Fruit fly (Drosophila melanogaster): Measurements from ENCODE around the gene CG31538.

CG31538 gene

DNA sequence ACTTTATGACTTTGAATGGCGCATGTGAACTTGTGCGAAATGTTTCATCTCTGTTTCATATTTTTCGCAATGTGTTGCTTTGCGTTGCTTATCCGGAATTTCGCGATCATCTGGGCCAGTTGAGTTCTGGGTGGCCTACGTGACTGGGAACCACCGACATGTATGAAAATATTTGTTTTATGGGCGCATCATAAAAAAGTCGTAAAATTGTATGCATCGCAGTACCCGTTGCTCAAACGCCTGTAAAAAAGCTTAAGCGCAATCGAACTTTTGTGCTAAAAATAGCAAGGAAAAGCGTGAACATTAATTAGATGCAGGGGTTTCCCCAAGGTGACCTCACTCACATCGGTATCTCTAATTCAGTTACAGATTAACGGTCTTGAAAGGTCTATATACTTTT lies 11.4 kb downstream of the CG31538 start:
- no peak for TF ChIP-seq foxo (GFP tag; optimal IDR thresholded peaks at IDR 0.05)
- TF ChIP-seq Rel (GFP tag; optimal IDR thresholded peaks at IDR 0.05) = no peak
- peak; percentile 92 for TF ChIP-seq Rel (tag; optimal IDR thresholded peaks at IDR 0.05)

dm6 chr3R:5264251-5265098 lies 13.2 kb downstream of the CG31538 start:
- TF ChIP-seq dsf (GFP tag; optimal IDR thresholded peaks at IDR 0.05; ENCODE audit: borderline replicate concordance) (no peak), rgr (GFP tag; optimal IDR thresholded peaks at IDR 0.05) (no peak), jim (GFP tag; optimal IDR thresholded peaks at IDR 0.05) (no peak), Hr83 (GFP tag; optimal IDR thresholded peaks at IDR 0.05; ENCODE audit: poor library complexity, severe bottlenecking) (peak; percentile 27), sage (GFP tag; optimal IDR thresholded peaks at IDR 0.05) (no peak), CG9705 (GFP tag; optimal IDR thresholded peaks at IDR 0.05) (no peak), Dif (GFP tag; optimal IDR thresholded peaks at IDR 0.05; ENCODE audit: partially characterized antibody) (peak; percentile 83), lola (GFP tag; optimal IDR thresholded peaks at IDR 0.05) (no peak), woc (GFP tag; optimal IDR thresholded peaks at IDR 0.05) (peak; percentile 90), ey (GFP tag; optimal IDR thresholded peaks at IDR 0.05) (peak; percentile 55), psq (GFP tag; optimal IDR thresholded peaks at IDR 0.05) (no peak), Rel (GFP tag; optimal IDR thresholded peaks at IDR 0.05) (no peak), Rel (tag; optimal IDR thresholded peaks at IDR 0.05) (peak; percentile 51), Hr78 (GFP tag; optimal IDR thresholded peaks at IDR 0.05) (no peak), N (GFP tag; optimal IDR thresholded peaks at IDR 0.05) (no peak), br (GFP tag; optimal IDR thresholded peaks at IDR 0.05) (peak; percentile 64), usp (GFP tag; optimal IDR thresholded peaks at IDR 0.05) (no peak), sv (GFP tag; optimal IDR thresholded peaks at IDR 0.05) (no peak), dl (GFP tag; optimal IDR thresholded peaks at IDR 0.05; ENCODE audit: insufficient read depth in 1 of 2, partially characterized antibody in 2 of 2) (peak; percentile 57 to 72), Mio (GFP tag; optimal IDR thresholded peaks at IDR 0.05) (no peak), fru (GFP tag; optimal IDR thresholded peaks at IDR 0.05) (peak; percentile 53), CG32264 (GFP tag; optimal IDR thresholded peaks at IDR 0.05) (no peak), tai (GFP tag; optimal IDR thresholded peaks at IDR 0.05) (no peak), pan (optimal IDR thresholded peaks at IDR 0.05) (no peak), Vsx2 (GFP tag; optimal IDR thresholded peaks at IDR 0.05; ENCODE audit: partially characterized antibody) (peak; percentile 33), foxo (GFP tag; optimal IDR thresholded peaks at IDR 0.05) (peak in 1 of 2 experiments; percentile 60), h (GFP tag; optimal IDR thresholded peaks at IDR 0.05) (peak; percentile 44), HLH106 (tag; optimal IDR thresholded peaks at IDR 0.05) (peak; percentile 61), Dfd (GFP tag; optimal IDR thresholded peaks at IDR 0.05) (no peak), Sp1 (GFP tag; optimal IDR thresholded peaks at IDR 0.05) (peak; percentile 55), dmrt93B (GFP tag; optimal IDR thresholded peaks at IDR 0.05) (peak; percentile 30), Jra (GFP tag; optimal IDR thresholded peaks at IDR 0.05) (peak; percentile 36), Hnf4 (GFP tag; optimal IDR thresholded peaks at IDR 0.05) (peak; percentile 7), Myc (optimal IDR thresholded peaks at IDR 0.05) (peak; percentile 97), OdsH (GFP tag; optimal IDR thresholded peaks at IDR 0.05) (peak; percentile 15), Abd-B (GFP tag; optimal IDR thresholded peaks at IDR 0.05) (no peak), GATAd (GFP tag; optimal IDR thresholded peaks at IDR 0.05) (no peak), CrebA (GFP tag; optimal IDR thresholded peaks at IDR 0.05; ENCODE audit: borderline replicate concordance) (no peak), brk (GFP tag; optimal IDR thresholded peaks at IDR 0.05) (no peak)

Data from whole organism, wandering third instar larva.